Worm (Caenorhabditis elegans) whole organism, L4 larva: ENCODE measurements around the gene W07A12.8.
A peak's percentile ranks its signal among the peaks of the same experiment; 100 is the strongest.

Experiments used
- F26F4.8 ChIP-seq: fragments of 200-800 bp; sonication (Bioruptor generic); conservative IDR thresholded peaks from 2 replicates; pipeline ENCODE4 v1.3.6; 2022; ENCODE audit warnings: missing genetic modification characterization, missing compliant biosample characterization
- Y105C5A.15 ChIP-seq: fragments of 200-800 bp; sonication (Bioruptor generic); IDR thresholded peaks from 2 replicates; pipeline ENCODE4 v1.3.6; 2022; ENCODE audit warnings: missing genetic modification characterization, missing compliant biosample characterization
- Y75B8A.6 ChIP-seq: fragments of 200-800 bp; sonication (Bioruptor generic); IDR thresholded peaks from 2 replicates; pipeline ENCODE4 v1.3.6; 2022; ENCODE audit warnings: missing genetic modification reagents, missing genetic modification characterization, missing compliant biosample characterization
- aha-1 ChIP-seq: fragments of 150-350 bp; peaks from one replicate; lab custom pipeline; 2014; ENCODE audit warnings: missing biosample characterization, missing genetic modification characterization
- aly-2 ChIP-seq: sonication (generic microtip); optimal IDR thresholded peaks from 2 replicates; lab custom pipeline; 2018; ENCODE audit warnings: missing biosample characterization, missing genetic modification characterization
- arid-1 ChIP-seq: fragments of 200-800 bp; sonication (Bioruptor generic); conservative IDR thresholded peaks from 2 replicates; pipeline ENCODE4 v1.3.6; 2022; ENCODE audit warnings: missing genetic modification reagents, missing genetic modification characterization, missing compliant biosample characterization
- ceh-20 ChIP-seq: fragments of 200-800 bp; sonication (Bioruptor generic); IDR thresholded peaks from 2 replicates; pipeline ENCODE4 v1.3.6; 2022; ENCODE audit warnings: missing genetic modification reagents, missing genetic modification characterization, missing compliant biosample characterization
- ceh-32 ChIP-seq: sonication (generic microtip); optimal IDR thresholded peaks from 2 replicates; lab custom pipeline; 2016; ENCODE audit warnings: mild to moderate bottlenecking, missing genetic modification characterization, missing compliant biosample characterization; ENCODE audit not compliant: poor library complexity
- ceh-44 ChIP-seq: fragments of 200-800 bp; sonication (Bioruptor generic); IDR thresholded peaks from 2 replicates; pipeline ENCODE4 v1.3.6; 2022; ENCODE audit warnings: missing genetic modification reagents, missing genetic modification characterization, missing compliant biosample characterization
- ceh-62 ChIP-seq: sonication (generic microtip); optimal IDR thresholded peaks from 2 replicates; lab custom pipeline; 2017; ENCODE audit warnings: missing biosample characterization, missing genetic modification characterization
- ceh-82 ChIP-seq: sonication (generic microtip); optimal IDR thresholded peaks from 2 replicates; lab custom pipeline; 2017; ENCODE audit warnings: missing biosample characterization, missing genetic modification characterization
- ces-1 ChIP-seq: fragments of 150-350 bp; sonication (generic microtip); optimal IDR thresholded peaks from 4 replicates; lab custom pipeline; 2014; ENCODE audit warnings: missing biosample characterization, missing genetic modification reagents, missing genetic modification characterization
- cey-2 ChIP-seq: sonication (generic microtip); optimal IDR thresholded peaks from 3 replicates; lab custom pipeline; 2017; ENCODE audit warnings: missing genetic modification characterization, mild to moderate bottlenecking, missing compliant biosample characterization, antibody characterized with exemption, borderline replicate concordance; ENCODE audit not compliant: insufficient read depth
- ctbp-1 ChIP-seq: fragments of 200-800 bp; sonication (Bioruptor generic); IDR thresholded peaks from 2 replicates; pipeline ENCODE4 v1.3.6; 2022; ENCODE audit warnings: missing genetic modification reagents, missing genetic modification characterization, missing compliant biosample characterization
- daf-16 ChIP-seq, 3 experiments: sonication (generic microtip); optimal IDR thresholded peaks; 2 replicates each; lab custom pipeline; 2016 to 2017; ENCODE audit warnings: missing genetic modification characterization in 3 of 3, missing genetic modification reagents in 3 of 3, mild to moderate bottlenecking in 2 of 3, missing compliant biosample characterization in 2 of 3, missing biosample characterization in 1 of 3, moderate library complexity in 1 of 3
- dmd-9 ChIP-seq: fragments of 200-800 bp; sonication (Bioruptor generic); IDR thresholded peaks from 2 replicates; pipeline ENCODE4 v1.3.6; 2022; ENCODE audit warnings: missing genetic modification reagents, missing genetic modification characterization, missing compliant biosample characterization
- duxl-1 ChIP-seq: sonication (generic microtip); optimal IDR thresholded peaks from 2 replicates; lab custom pipeline; 2016; ENCODE audit warnings: mild to moderate bottlenecking, missing genetic modification characterization, moderate library complexity, missing compliant biosample characterization; ENCODE audit not compliant: poor library complexity
- dve-1 ChIP-seq: sonication (generic microtip); optimal IDR thresholded peaks from 2 replicates; lab custom pipeline; 2017; ENCODE audit warnings: antibody characterized with exemption, mild to moderate bottlenecking, missing genetic modification characterization, missing compliant biosample characterization; ENCODE audit not compliant: insufficient read depth
- egl-43 ChIP-seq: fragments of 200-800 bp; sonication (Bioruptor generic); IDR thresholded peaks from 2 replicates; pipeline ENCODE4 v1.3.6; 2022; ENCODE audit warnings: missing genetic modification reagents, missing genetic modification characterization, missing compliant biosample characterization
- fos-1 ChIP-seq: fragments of 150-350 bp; optimal IDR thresholded peaks from 2 replicates; lab custom pipeline; 2014; ENCODE audit warnings: missing biosample characterization, missing genetic modification characterization
- hlh-30 ChIP-seq: sonication (generic microtip); optimal IDR thresholded peaks from 2 replicates; lab custom pipeline; 2017; ENCODE audit warnings: antibody characterized with exemption, mild to moderate bottlenecking, missing genetic modification characterization, missing compliant biosample characterization; ENCODE audit not compliant: insufficient read depth
- jun-1 ChIP-seq: fragments of 150-350 bp; optimal IDR thresholded peaks from 2 replicates; lab custom pipeline; 2014; ENCODE audit warnings: missing biosample characterization, missing genetic modification reagents, missing genetic modification characterization
- lim-7 ChIP-seq: fragments of 200-800 bp; sonication (Bioruptor generic); IDR thresholded peaks from 2 replicates; pipeline ENCODE4 v1.3.6; 2022; ENCODE audit warnings: missing genetic modification characterization, missing compliant biosample characterization
- lin-1 ChIP-seq: fragments of 200-800 bp; sonication (Bioruptor generic); IDR thresholded peaks from 2 replicates; pipeline ENCODE4 v1.3.6; 2022; ENCODE audit warnings: missing genetic modification reagents, missing genetic modification characterization, missing compliant biosample characterization
- lin-13 ChIP-seq: fragments of 150-350 bp; optimal IDR thresholded peaks from 2 replicates; lab custom pipeline; 2014; ENCODE audit warnings: missing biosample characterization, missing genetic modification reagents, missing genetic modification characterization
- lsy-2 ChIP-seq, 2 experiments: fragments of 150-350 bp in 1 of 2; sonication (generic microtip) in 1 of 2; optimal IDR thresholded peaks; 2 replicates each; lab custom pipeline; 2014 to 2017; ENCODE audit warnings: missing biosample characterization in 2 of 2, missing genetic modification characterization in 2 of 2
- mdl-1 ChIP-seq, 2 experiments: fragments of 150-350 bp in 1 of 2; sonication (generic microtip) in 1 of 2; optimal IDR thresholded peaks; 2 replicates each; lab custom pipeline; 2014 to 2017; ENCODE audit warnings: missing biosample characterization in 2 of 2, missing genetic modification characterization in 2 of 2
- mdt-29 ChIP-seq: fragments of 200-800 bp; sonication (Bioruptor generic); IDR thresholded peaks from 2 replicates; pipeline ENCODE4 v1.3.6; 2022; ENCODE audit warnings: missing genetic modification reagents, missing genetic modification characterization, missing compliant biosample characterization
- mxl-3 ChIP-seq: fragments of 200-800 bp; sonication (Bioruptor generic); optimal IDR thresholded peaks from 2 replicates; lab custom pipeline; 2018; ENCODE audit warnings: mild to moderate bottlenecking, missing genetic modification characterization, missing compliant biosample characterization
- nhr-10 ChIP-seq: fragments of 150-350 bp; optimal IDR thresholded peaks from 2 replicates; lab custom pipeline; 2014; ENCODE audit warnings: missing biosample characterization, missing genetic modification characterization
- nhr-11 ChIP-seq: fragments of 150-350 bp; optimal IDR thresholded peaks from 2 replicates; lab custom pipeline; 2014; ENCODE audit warnings: missing biosample characterization, missing genetic modification characterization
- nhr-237 ChIP-seq: sonication (generic microtip); optimal IDR thresholded peaks from 2 replicates; lab custom pipeline; 2017; ENCODE audit warnings: missing biosample characterization, missing genetic modification characterization
- nhr-48 ChIP-seq: sonication (generic microtip); optimal IDR thresholded peaks from 2 replicates; lab custom pipeline; 2016; ENCODE audit warnings: mild to moderate bottlenecking, missing genetic modification characterization, missing compliant biosample characterization
- nhr-76 ChIP-seq: fragments of 150-350 bp; optimal IDR thresholded peaks from 2 replicates; lab custom pipeline; 2014; ENCODE audit warnings: missing biosample characterization, missing genetic modification characterization
- nhr-77 ChIP-seq: fragments of 150-350 bp; optimal IDR thresholded peaks from 2 replicates; lab custom pipeline; 2014; ENCODE audit warnings: missing biosample characterization, missing genetic modification characterization
- rbr-2 ChIP-seq: sonication (generic microtip); optimal IDR thresholded peaks from 2 replicates; lab custom pipeline; 2016; ENCODE audit warnings: missing genotype, missing genetic modification characterization, missing compliant biosample characterization
- saeg-2 ChIP-seq: fragments of 200-800 bp; sonication (Bioruptor generic); IDR thresholded peaks from 2 replicates; pipeline ENCODE4 v1.3.6; 2022; ENCODE audit warnings: missing genetic modification reagents, missing genetic modification characterization, missing compliant biosample characterization
- sdz-12 ChIP-seq: fragments of 200-800 bp; sonication (Bioruptor generic); optimal IDR thresholded peaks from 2 replicates; lab custom pipeline; 2018; ENCODE audit warnings: mild to moderate bottlenecking, missing genetic modification characterization, missing compliant biosample characterization
- set-16 ChIP-seq: fragments of 200-800 bp; sonication (Bioruptor generic); IDR thresholded peaks from 2 replicates; pipeline ENCODE4 v1.3.6; 2022; ENCODE audit warnings: missing genetic modification reagents, missing genetic modification characterization, missing compliant biosample characterization
- skn-1 ChIP-seq: fragments of 150-350 bp; optimal IDR thresholded peaks from 2 replicates; lab custom pipeline; 2014; ENCODE audit warnings: missing biosample characterization, missing genetic modification characterization
- snpc-4 ChIP-seq: fragments of 150-350 bp; optimal IDR thresholded peaks from 2 replicates; lab custom pipeline; 2014; ENCODE audit warnings: missing biosample characterization, missing genetic modification characterization
- tra-1 ChIP-seq: fragments of 200-800 bp; sonication (Bioruptor generic); IDR thresholded peaks from 2 replicates; pipeline ENCODE4 v1.3.6; 2022; ENCODE audit warnings: missing genetic modification reagents, missing genetic modification characterization, missing compliant biosample characterization
- unc-62 ChIP-seq, 3 experiments: fragments of 150-350 bp in 1 of 3; sonication (generic microtip); optimal IDR thresholded peaks in 2 of 3; peaks in 1 of 3; 1 replicate in 1 of 3; 2 replicates in 2 of 3; lab custom pipeline; 2014 to 2017; ENCODE audit warnings: missing biosample characterization in 3 of 3, missing genetic modification characterization in 3 of 3, missing genetic modification reagents in 3 of 3, missing genotype in 1 of 3
- zag-1 ChIP-seq: fragments of 150-350 bp; optimal IDR thresholded peaks from 2 replicates; lab custom pipeline; 2014; ENCODE audit warnings: missing biosample characterization, missing genetic modification characterization
- zfp-3 ChIP-seq: fragments of 200-800 bp; sonication (Bioruptor generic); conservative IDR thresholded peaks from 2 replicates; pipeline ENCODE4 v1.3.6; 2022; ENCODE audit warnings: missing genetic modification reagents, missing genetic modification characterization, missing compliant biosample characterization
- zip-2 ChIP-seq: fragments of 150-350 bp; optimal IDR thresholded peaks from 2 replicates; lab custom pipeline; 2014; ENCODE audit warnings: missing biosample characterization, missing genetic modification characterization
- ztf-7 ChIP-seq: fragments of 150-350 bp; optimal IDR thresholded peaks from 2 replicates; lab custom pipeline; 2014; ENCODE audit warnings: missing biosample characterization, missing genetic modification characterization

W07A12.8 gene

DNA sequence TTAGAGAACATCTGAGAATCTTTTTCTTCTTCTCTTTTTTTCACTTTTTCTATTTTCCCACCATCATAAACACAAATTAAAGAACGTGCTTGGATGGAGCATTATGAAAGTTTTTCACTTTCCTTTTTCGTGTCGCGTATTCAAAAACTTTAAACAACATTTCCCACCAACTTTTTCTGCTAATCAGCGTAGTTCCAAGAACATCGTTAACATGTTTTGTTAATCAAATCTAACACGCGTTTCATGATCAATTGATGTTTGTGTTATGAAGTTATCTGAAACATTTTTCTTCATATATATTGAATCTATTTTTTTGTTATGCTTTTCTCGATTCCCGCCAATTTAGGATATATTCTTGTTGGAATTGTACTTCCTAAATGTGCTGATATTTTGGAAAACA lies 50.0 kb downstream of the W07A12.8 start:
- TF ChIP-seq nhr-11 (tag; lab: Kevin White, UChicago) (peak; percentile 54), sdz-12 (no peak), lsy-2 (tag; optimal IDR thresholded peaks at IDR 0.05; lab: Kevin White, UChicago) (peak in 1 of 2 experiments; percentile 46)

DNA sequence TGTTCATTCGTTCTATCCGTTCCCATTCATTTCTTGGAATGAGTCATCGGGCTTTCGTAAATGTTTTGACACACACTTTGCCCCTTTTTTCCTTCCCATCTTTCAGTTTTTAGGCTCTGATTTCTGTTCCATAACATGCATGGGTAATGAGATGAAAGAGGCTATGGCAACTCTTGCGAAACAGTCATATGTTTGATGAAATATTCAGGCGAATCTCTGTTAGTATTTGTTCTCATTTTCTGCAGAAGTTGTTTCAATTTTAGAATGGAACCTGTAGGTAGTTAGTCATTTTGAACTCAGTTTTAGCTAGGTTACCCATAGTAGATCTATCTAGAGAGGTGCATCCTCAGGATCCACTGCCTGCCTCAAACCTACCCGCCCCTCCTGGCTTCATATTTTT lies 50.6 kb downstream of the W07A12.8 start:
- TF ChIP-seq ceh-44 (GFP tag; lab: Robert Waterston, UW) (no peak), lsy-2 (tag; optimal IDR thresholded peaks at IDR 0.05; lab: Kevin White, UChicago) (no peak), nhr-48 (no peak), ceh-20 (GFP tag; lab: Robert Waterston, UW) (no peak), dmd-9 (GFP tag; lab: Robert Waterston, UW) (no peak), unc-62 (GFP tag; optimal IDR thresholded peaks at IDR 0.05 in 1 of 2; lab: Kevin White, UChicago) (peak in 1 of 2 experiments; percentile 86), unc-62 (tag; optimal IDR thresholded peaks at IDR 0.05; lab: Kevin White, UChicago) (no peak), nhr-76 (tag; lab: Kevin White, UChicago) (no peak), lin-13 (GFP tag; lab: Kevin White, UChicago) (no peak), zag-1 (tag; lab: Kevin White, UChicago) (no peak), mdl-1 (tag; optimal IDR thresholded peaks at IDR 0.05; lab: Kevin White, UChicago) (no peak), aha-1 (tag; lab: Kevin White, UChicago) (peak; percentile 68), fos-1 (tag; lab: Kevin White, UChicago) (no peak), lim-7 (GFP tag; lab: Robert Waterston, UW) (no peak)

- no peak for TF ChIP-seq ceh-62
- no peak for TF ChIP-seq duxl-1 (tag; lab: Kevin White, UChicago)
- TF ChIP-seq ztf-7, result no peak
- TF ChIP-seq Y105C5A.15 (GFP tag; lab: Robert Waterston, UW), result no peak
- TF ChIP-seq saeg-2 (GFP tag; lab: Robert Waterston, UW), result no peak
- no peak for TF ChIP-seq snpc-4 (tag; lab: Kevin White, UChicago)
- peak; percentile 70; the same call in 1 of the 2 replicates for TF ChIP-seq tra-1 (GFP tag; lab: Robert Waterston, UW)
- TF ChIP-seq mdt-29 (GFP tag; lab: Robert Waterston, UW), result no peak
- TF ChIP-seq zfp-3 (GFP tag; lab: Robert Waterston, UW), result no peak
- TF ChIP-seq lin-13 (GFP tag; lab: Kevin White, UChicago), result no peak
- TF ChIP-seq hlh-30 (tag; lab: Kevin White, UChicago), result peak; percentile 78
- TF ChIP-seq dve-1 (tag; lab: Kevin White, UChicago), result peak; percentile 64
- no peak for TF ChIP-seq skn-1 (tag; lab: Kevin White, UChicago)
- TF ChIP-seq cey-2 (tag; lab: Kevin White, UChicago), result no peak
- no peak for TF ChIP-seq lin-1 (GFP tag; lab: Robert Waterston, UW)
- no peak for TF ChIP-seq nhr-237 (tag; lab: Kevin White, UChicago)
- TF ChIP-seq aly-2 (tag; lab: Kevin White, UChicago), result no peak
- no peak for TF ChIP-seq egl-43 (GFP tag; lab: Robert Waterston, UW)
- no peak for TF ChIP-seq jun-1 (tag; lab: Kevin White, UChicago)
- no peak for TF ChIP-seq set-16 (GFP tag; lab: Robert Waterston, UW)
- TF ChIP-seq nhr-77 (tag; lab: Kevin White, UChicago), result peak; percentile 44
- peak in 1 of 2 experiments; percentile 9 for TF ChIP-seq daf-16 (GFP tag; optimal IDR thresholded peaks at IDR 0.05; lab: Kevin White, UChicago)
- TF ChIP-seq daf-16 (tag; optimal IDR thresholded peaks at IDR 0.05; lab: Kevin White, UChicago), result peak; percentile 2
- no peak for TF ChIP-seq fos-1 (tag; lab: Kevin White, UChicago)
- no peak for TF ChIP-seq arid-1 (GFP tag; lab: Robert Waterston, UW)
- TF ChIP-seq nhr-10 (tag; lab: Kevin White, UChicago), result no peak
- TF ChIP-seq rbr-2 (tag; lab: Kevin White, UChicago), result no peak
- no peak for TF ChIP-seq Y75B8A.6 (GFP tag; lab: Robert Waterston, UW)
- TF ChIP-seq ceh-32 (tag; lab: Kevin White, UChicago), result no peak
- no peak for TF ChIP-seq ctbp-1 (GFP tag; lab: Robert Waterston, UW)
- TF ChIP-seq F26F4.8 (GFP tag; lab: Robert Waterston, UW), result no peak
- TF ChIP-seq ces-1, result no peak
- TF ChIP-seq mxl-3, result peak; percentile 84
- TF ChIP-seq ceh-82, result no peak
- no peak for TF ChIP-seq zip-2 (tag; lab: Kevin White, UChicago)
- TF ChIP-seq nhr-48, result peak; percentile 73
These were observed 51.9 kb downstream of the W07A12.8 start for ce11 chrII:9113759-9114158.
